Worm (Caenorhabditis elegans): Measurements from ENCODE around the gene Y39A1A.17.

DNA sequence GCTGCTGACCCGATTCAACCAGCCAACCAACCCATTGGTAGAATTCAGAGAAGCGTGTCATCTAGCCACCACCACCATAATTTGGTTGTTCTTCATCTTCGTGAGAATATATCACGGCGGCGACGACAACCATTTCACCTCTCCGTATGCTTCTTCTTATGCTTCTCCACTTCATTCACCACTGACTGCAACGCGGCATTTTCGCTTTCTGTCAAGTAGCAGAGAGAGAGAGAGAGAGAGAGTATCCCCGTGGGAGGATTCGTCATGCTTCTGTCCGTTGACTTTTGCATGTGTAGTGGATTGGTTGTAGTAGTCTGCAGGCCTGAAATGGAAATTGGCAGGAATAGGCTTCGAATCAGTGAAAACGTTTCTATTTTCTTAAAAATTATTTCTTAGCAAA, 19.0 kb downstream of the Y39A1A.17 start:
- TF ChIP-seq him-1 (tag; optimal IDR thresholded peaks at IDR 0.05) = no peak
- no peak for TF ChIP-seq W03F9.2 (tag; optimal IDR thresholded peaks at IDR 0.05)
- TF ChIP-seq dao-5 (tag; optimal IDR thresholded peaks at IDR 0.05) = no peak

Data from whole organism, L4/young adult.